Worm (Caenorhabditis elegans) whole organism, early embryonic: Measurements from ENCODE around the gene ceh-23.

ENCODE experiments used
- B0310.2 ChIP-seq: sonication (generic microtip); optimal IDR thresholded peaks from 2 replicates; lab custom pipeline; 2016; ENCODE audit warnings: mild to moderate bottlenecking, missing genetic modification characterization, missing compliant biosample characterization
- F13C5.2 ChIP-seq: sonication (generic microtip); optimal IDR thresholded peaks from 2 replicates; lab custom pipeline; 2017; ENCODE audit warnings: mild to moderate bottlenecking, missing genetic modification characterization, inconsistent platforms, missing compliant biosample characterization
- aly-1 ChIP-seq: sonication (generic microtip); optimal IDR thresholded peaks from 2 replicates; lab custom pipeline; 2016; ENCODE audit warnings: missing genetic modification characterization, missing compliant biosample characterization
- ama-1 ChIP-seq: fragments of 150-350 bp; optimal IDR thresholded peaks from 2 replicates; lab custom pipeline; 2014
- ceh-13 ChIP-seq: fragments of 200-800 bp; sonication (Bioruptor generic); optimal IDR thresholded peaks from 2 replicates; lab custom pipeline; 2018; ENCODE audit warnings: mild to moderate bottlenecking, missing genetic modification characterization, missing compliant biosample characterization
- ceh-36 ChIP-seq: sonication (generic microtip); optimal IDR thresholded peaks from 2 replicates; lab custom pipeline; 2016; ENCODE audit warnings: missing genetic modification characterization, inconsistent platforms, missing compliant biosample characterization
- ets-7 ChIP-seq: sonication (generic microtip); optimal IDR thresholded peaks from 2 replicates; lab custom pipeline; 2016; ENCODE audit warnings: missing genotype, missing genetic modification characterization, missing compliant biosample characterization
- flt-1 ChIP-seq: fragments of 200-800 bp; sonication (Bioruptor generic); IDR thresholded peaks from 2 replicates; pipeline ENCODE4 v1.3.6; 2022; ENCODE audit warnings: missing genetic modification characterization, missing compliant biosample characterization
- hmbx-1 ChIP-seq: sonication (generic microtip); optimal IDR thresholded peaks from 2 replicates; lab custom pipeline; 2016; ENCODE audit warnings: mild to moderate bottlenecking, missing genetic modification characterization, missing compliant biosample characterization
- hmg-4 ChIP-seq: fragments of 200-800 bp; sonication (Bioruptor generic); optimal IDR thresholded peaks from 2 replicates; lab custom pipeline; 2018; ENCODE audit warnings: mild to moderate bottlenecking, missing genetic modification characterization, missing compliant biosample characterization
- hnd-1 ChIP-seq: sonication (generic microtip); optimal IDR thresholded peaks from 2 replicates; lab custom pipeline; 2016; ENCODE audit warnings: missing genetic modification characterization, missing compliant biosample characterization
- pes-1 ChIP-seq: fragments of 200-800 bp; sonication (Bioruptor generic); IDR thresholded peaks from 2 replicates; pipeline ENCODE4 v1.3.6; 2022; ENCODE audit warnings: missing genetic modification reagents, missing genetic modification characterization, missing compliant biosample characterization
- scrt-1 ChIP-seq: fragments of 200-800 bp; sonication (Bioruptor generic); IDR thresholded peaks from 2 replicates; pipeline ENCODE4 v1.3.6; 2022; ENCODE audit warnings: missing genetic modification characterization, missing compliant biosample characterization
- sea-1 ChIP-seq: fragments of 200-800 bp; sonication (Bioruptor generic); conservative IDR thresholded peaks from 2 replicates; pipeline ENCODE4 v1.3.6; 2022; ENCODE audit warnings: missing genetic modification characterization, missing compliant biosample characterization
- tbx-11 ChIP-seq: fragments of 200-800 bp; sonication (Bioruptor generic); IDR thresholded peaks from 2 replicates; pipeline ENCODE4 v1.3.6; 2022; ENCODE audit warnings: missing genetic modification characterization, missing compliant biosample characterization
- tbx-37 ChIP-seq: fragments of 200-800 bp; sonication (Bioruptor generic); conservative IDR thresholded peaks from 2 replicates; pipeline ENCODE4 v1.3.6; 2022; ENCODE audit warnings: missing genetic modification reagents, missing genetic modification characterization, missing compliant biosample characterization
- tra-4 ChIP-seq: sonication (generic microtip); optimal IDR thresholded peaks from 2 replicates; lab custom pipeline; 2017; ENCODE audit warnings: missing genetic modification characterization, missing compliant biosample characterization

Gene ceh-23

DNA sequence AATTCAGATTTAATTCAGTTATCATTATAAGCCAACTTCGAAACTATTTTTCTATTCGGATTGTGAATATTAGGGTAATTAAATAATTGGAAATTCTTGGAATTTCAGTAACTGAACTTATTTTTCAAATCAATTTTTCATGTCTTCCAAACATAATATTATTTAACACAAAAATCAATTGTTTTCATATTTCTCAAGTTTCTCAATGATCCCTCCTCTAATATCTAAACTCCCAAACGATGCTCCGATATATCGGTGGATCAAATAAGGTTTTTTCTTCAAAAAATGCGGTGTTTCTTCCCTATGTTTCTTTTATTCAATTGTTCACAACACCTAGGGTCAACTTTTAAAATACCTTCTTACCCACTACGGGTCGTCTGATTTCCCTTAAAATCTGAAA lies 22.9 kb upstream of the ceh-23 start:
- TF ChIP-seq flt-1 (GFP tag; lab: Robert Waterston, UW) = no peak

DNA sequence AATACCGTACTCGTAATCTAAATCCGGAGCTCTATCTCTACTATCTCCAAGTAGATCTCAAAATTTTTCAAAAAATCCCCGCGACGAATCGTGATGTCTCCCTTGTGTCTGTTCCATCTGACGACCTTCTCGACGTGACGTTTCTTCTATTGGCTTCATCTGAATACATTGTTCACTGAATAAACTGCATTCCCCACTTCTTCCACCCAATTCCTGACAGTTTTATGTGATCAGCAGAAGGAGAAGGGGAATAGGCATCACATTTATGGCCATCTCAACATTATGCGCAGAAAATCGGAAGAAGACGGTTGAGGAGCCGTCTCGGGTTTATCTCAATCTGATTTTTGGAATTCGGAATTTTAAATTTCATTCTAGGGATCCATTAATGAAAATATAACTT lies 20.4 kb upstream of the ceh-23 start:
- TF ChIP-seq hmbx-1 (tag; lab: Kevin White, UChicago) = no peak
- no peak for TF ChIP-seq aly-1
- TF ChIP-seq flt-1 (GFP tag; lab: Robert Waterston, UW) = no peak
- no peak for TF ChIP-seq B0310.2 (tag; lab: Kevin White, UChicago)
- no peak for TF ChIP-seq ama-1 (lab: Kevin White, UChicago)
- no peak for TF ChIP-seq tra-4 (tag; lab: Kevin White, UChicago)
- TF ChIP-seq pes-1 = no peak
- no peak for TF ChIP-seq ceh-36 (tag; lab: Kevin White, UChicago)
- no peak for TF ChIP-seq sea-1 (GFP tag; lab: Robert Waterston, UW)

DNA sequence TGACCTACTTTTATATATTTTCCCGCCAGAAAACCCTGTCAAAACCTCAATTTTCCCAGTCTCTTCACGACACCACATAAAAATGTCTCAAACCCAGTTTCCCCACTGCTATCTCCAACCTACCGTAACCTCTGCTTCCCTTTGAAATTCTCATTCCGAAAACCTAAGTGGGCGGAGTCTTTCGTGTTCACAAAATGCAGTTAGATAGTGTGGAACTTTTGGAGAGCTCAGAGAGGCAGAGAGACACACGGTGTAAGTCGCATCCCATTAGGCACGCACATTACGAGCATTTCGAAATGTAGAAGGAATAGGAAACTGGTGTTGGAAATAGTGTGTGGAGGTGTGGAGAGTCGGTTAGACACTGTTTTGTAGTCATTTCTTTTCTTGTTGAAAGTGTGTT lies 19.5 kb upstream of the ceh-23 start:
- TF ChIP-seq aly-1 = no peak

DNA sequence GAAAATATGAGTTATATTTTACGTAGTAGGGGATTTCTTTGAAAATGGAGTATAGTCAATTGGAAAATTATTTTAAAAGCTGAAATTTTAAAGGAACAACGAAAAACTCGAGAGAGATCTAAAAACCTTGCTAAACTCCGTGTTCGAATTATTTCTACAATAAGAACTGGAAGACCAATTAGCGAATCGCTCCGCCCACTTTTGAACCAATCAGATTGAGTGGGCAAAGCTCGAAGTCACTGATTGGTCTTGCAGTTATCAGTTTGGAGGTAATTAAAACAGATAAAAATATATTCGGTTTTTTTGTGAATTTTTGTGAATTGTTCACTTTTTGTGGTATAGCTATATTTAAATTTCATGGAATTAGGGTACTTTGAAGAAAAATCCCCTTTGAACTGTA lies 16.1 kb upstream of the ceh-23 start:
- TF ChIP-seq sea-1 (GFP tag; lab: Robert Waterston, UW) = no peak
- no peak for TF ChIP-seq ets-7 (tag; lab: Kevin White, UChicago)
- no peak for TF ChIP-seq ama-1 (lab: Kevin White, UChicago)
- no peak for TF ChIP-seq hnd-1 (tag; lab: Kevin White, UChicago)
- no peak for TF ChIP-seq pes-1
- no peak for TF ChIP-seq ceh-13 (GFP tag; lab: Kevin White, UChicago)
- no peak for TF ChIP-seq F13C5.2
- no peak for TF ChIP-seq tra-4 (tag; lab: Kevin White, UChicago)
- no peak for TF ChIP-seq tbx-37 (GFP tag; lab: Robert Waterston, UW)
- no peak for TF ChIP-seq hmbx-1 (tag; lab: Kevin White, UChicago)
- no peak for TF ChIP-seq scrt-1 (GFP tag; lab: Robert Waterston, UW)
- no peak for TF ChIP-seq ceh-36 (tag; lab: Kevin White, UChicago)
- no peak for TF ChIP-seq hmg-4 (GFP tag; lab: Kevin White, UChicago)
- TF ChIP-seq B0310.2 (tag; lab: Kevin White, UChicago) = no peak
- TF ChIP-seq aly-1 = no peak

DNA sequence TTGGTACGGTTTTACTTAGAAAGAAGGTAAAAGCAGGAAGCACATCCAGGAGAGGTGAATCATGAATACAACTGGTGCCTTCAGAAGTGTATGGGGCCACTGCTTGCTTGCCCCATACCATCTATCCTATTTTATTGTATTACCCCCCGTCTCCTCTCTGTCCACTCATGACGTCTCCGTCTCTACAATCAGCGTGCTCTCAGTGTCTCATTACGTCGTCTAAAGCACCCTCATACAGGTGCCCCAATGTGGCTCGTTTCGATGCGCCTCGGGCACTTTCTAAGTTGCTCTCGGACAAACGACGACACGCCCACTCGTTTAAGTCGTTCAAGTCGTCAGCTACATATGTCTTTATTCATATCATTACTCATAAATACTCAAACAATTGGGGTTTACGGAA lies 15.4 kb upstream of the ceh-23 start:
- TF ChIP-seq aly-1 (no peak), tra-4 (tag; lab: Kevin White, UChicago) (no peak), hmg-4 (GFP tag; lab: Kevin White, UChicago) (no peak), hnd-1 (tag; lab: Kevin White, UChicago) (no peak), ets-7 (tag; lab: Kevin White, UChicago) (no peak), scrt-1 (GFP tag; lab: Robert Waterston, UW) (no peak), tbx-37 (GFP tag; lab: Robert Waterston, UW) (no peak), ceh-36 (tag; lab: Kevin White, UChicago) (no peak), sea-1 (GFP tag; lab: Robert Waterston, UW) (no peak), ama-1 (lab: Kevin White, UChicago) (no peak), tbx-11 (GFP tag; lab: Robert Waterston, UW) (no peak), flt-1 (GFP tag; lab: Robert Waterston, UW) (no peak), hmbx-1 (tag; lab: Kevin White, UChicago) (no peak), F13C5.2 (no peak), B0310.2 (tag; lab: Kevin White, UChicago) (no peak), pes-1 (no peak), ceh-13 (GFP tag; lab: Kevin White, UChicago) (no peak)

DNA sequence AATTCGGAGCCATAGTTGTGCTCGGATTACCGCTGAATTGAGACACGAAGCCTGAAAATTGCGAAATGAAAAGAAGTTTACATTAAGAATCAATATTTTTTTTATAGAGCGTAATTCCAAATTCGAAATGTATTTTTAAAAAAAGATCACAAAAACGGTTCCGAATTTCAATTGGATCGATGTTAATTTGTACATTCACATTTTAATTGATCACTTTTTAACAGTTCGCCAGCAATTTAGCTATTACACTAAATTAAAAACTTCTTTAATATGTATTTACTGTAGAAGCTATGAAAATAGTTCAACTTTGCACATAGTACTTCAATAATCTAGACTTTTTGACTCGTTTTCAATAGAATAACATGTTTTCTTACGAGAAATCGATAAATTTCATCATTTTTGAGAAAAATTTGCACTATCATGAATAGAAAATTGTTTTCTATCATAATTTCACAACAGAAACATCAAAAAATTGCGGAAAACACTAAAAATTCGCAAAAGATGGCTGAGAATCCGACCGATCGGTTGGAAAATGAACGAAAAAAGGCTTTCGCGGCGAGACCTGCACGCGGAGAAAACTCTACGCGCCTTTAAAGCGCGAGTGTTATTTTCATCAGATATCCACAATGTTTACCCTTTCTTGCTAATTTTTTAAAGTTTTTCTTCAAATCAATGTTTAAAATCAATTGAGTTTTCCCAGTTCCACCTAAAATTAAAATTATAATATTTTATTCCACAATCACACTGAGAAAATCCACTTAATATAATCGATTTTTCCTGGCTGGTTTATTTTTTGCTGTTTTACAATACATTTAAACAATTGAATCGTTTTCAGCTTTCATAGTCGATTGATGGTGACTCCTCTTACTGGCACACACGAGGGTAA lies 10.6 kb upstream of the ceh-23 start, which contains the start of the genes egl-45 and kcmf-1:
Gene egl-45 (minus strand): TSS at position 51 of the 886 bp plus-strand sequence.
Gene kcmf-1 (plus strand): TSS at position 836 of the 886 bp plus-strand sequence.
- TF ChIP-seq sea-1 (GFP tag; lab: Robert Waterston, UW) (no peak), hnd-1 (tag; lab: Kevin White, UChicago) (no peak), ama-1 (lab: Kevin White, UChicago) (no peak), hmg-4 (GFP tag; lab: Kevin White, UChicago) (no peak), ceh-36 (tag; lab: Kevin White, UChicago) (no peak), hmbx-1 (tag; lab: Kevin White, UChicago) (no peak), ceh-13 (GFP tag; lab: Kevin White, UChicago) (no peak), tbx-37 (GFP tag; lab: Robert Waterston, UW) (no peak), F13C5.2 (no peak)

DNA sequence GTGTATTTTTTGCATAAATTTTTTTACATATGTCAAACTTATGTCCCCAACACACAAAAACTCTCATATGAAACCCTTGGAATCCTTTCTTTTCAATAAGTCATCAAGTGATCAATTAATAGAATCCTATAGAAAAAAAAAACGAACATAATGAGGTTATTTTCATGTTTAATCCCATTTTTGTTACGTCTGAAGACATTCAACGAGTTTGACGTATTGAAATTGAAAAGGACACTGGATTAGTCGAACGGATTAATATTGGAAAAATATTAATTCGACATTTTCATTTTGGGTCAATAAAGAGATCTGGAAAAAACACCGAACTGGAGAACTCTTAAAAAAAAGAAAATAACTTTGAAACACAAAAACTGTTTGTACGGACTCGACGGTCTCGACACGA lies 6.9 kb upstream of the ceh-23 start:
- TF ChIP-seq aly-1 (no peak), B0310.2 (tag; lab: Kevin White, UChicago) (no peak), ceh-13 (GFP tag; lab: Kevin White, UChicago) (no peak), flt-1 (GFP tag; lab: Robert Waterston, UW) (no peak), ceh-36 (tag; lab: Kevin White, UChicago) (no peak), hmg-4 (GFP tag; lab: Kevin White, UChicago) (no peak), pes-1 (no peak), tbx-37 (GFP tag; lab: Robert Waterston, UW) (no peak), ama-1 (lab: Kevin White, UChicago) (no peak), scrt-1 (GFP tag; lab: Robert Waterston, UW) (no peak), sea-1 (GFP tag; lab: Robert Waterston, UW) (no peak), hnd-1 (tag; lab: Kevin White, UChicago) (no peak), F13C5.2 (no peak), tra-4 (tag; lab: Kevin White, UChicago) (no peak), tbx-11 (GFP tag; lab: Robert Waterston, UW) (no peak), ets-7 (tag; lab: Kevin White, UChicago) (no peak), hmbx-1 (tag; lab: Kevin White, UChicago) (no peak)
